Fruit fly (Drosophila melanogaster) whole organism, embryonic: Measurements from ENCODE around the gene Cdc42.

Experiments
- Bdp1 ChIP-seq: fragments of 200-800 bp; sonication (Bioruptor generic); optimal IDR thresholded peaks from 3 replicates; lab custom pipeline; 2016; ENCODE audit warnings: missing biosample characterization, missing genetic modification characterization
- CG10147 ChIP-seq: fragments of 200-800 bp; sonication (Bioruptor generic); optimal IDR thresholded peaks from 2 replicates; lab custom pipeline; 2019; ENCODE audit warnings: missing biosample characterization, mild to moderate bottlenecking, missing genetic modification characterization, moderate library complexity
- CG10209 ChIP-seq: fragments of 200-800 bp; sonication (Bioruptor generic); optimal IDR thresholded peaks from 3 replicates; lab custom pipeline; 2017; ENCODE audit warnings: missing biosample characterization, mild to moderate bottlenecking, missing genetic modification characterization, missing genetic modification reagents
- CG1024 ChIP-seq: fragments of 200-800 bp; sonication (Bioruptor generic); IDR thresholded peaks from 2 replicates; pipeline ENCODE4 v1.3.6; 2022; ENCODE audit warnings: missing biosample characterization, missing genetic modification characterization
- CG11085 ChIP-seq: fragments of 200-800 bp; sonication (Bioruptor generic); IDR thresholded peaks from 2 replicates; pipeline ENCODE4 v1.3.6; 2022; ENCODE audit warnings: missing biosample characterization, missing genetic modification characterization
- CG11247 ChIP-seq: fragments of 200-800 bp; sonication (Bioruptor generic); IDR thresholded peaks from 2 replicates; pipeline ENCODE4 v1.3.6; 2022; ENCODE audit warnings: missing biosample characterization, missing genetic modification characterization
- CG11504 ChIP-seq: fragments of 200-800 bp; sonication (Bioruptor generic); optimal IDR thresholded peaks from 3 replicates; lab custom pipeline; 2019; ENCODE audit warnings: missing biosample characterization, mild to moderate bottlenecking, missing genetic modification characterization, moderate library complexity
- CG11723 ChIP-seq: fragments of 200-800 bp; sonication (Bioruptor generic); optimal IDR thresholded peaks from 2 replicates; lab custom pipeline; 2017; ENCODE audit warnings: missing biosample characterization, mild to moderate bottlenecking, missing genetic modification characterization
- CG12155 ChIP-seq: fragments of 200-800 bp; sonication (Bioruptor generic); optimal IDR thresholded peaks from 3 replicates; lab custom pipeline; 2016; ENCODE audit warnings: missing biosample characterization, missing genetic modification characterization
- CG12659 ChIP-seq: fragments of 200-800 bp; sonication (Bioruptor generic); optimal IDR thresholded peaks from 3 replicates; lab custom pipeline; 2017; ENCODE audit warnings: mild to moderate bottlenecking, missing biosample characterization, missing genetic modification reagents, missing genetic modification characterization
- CG15696 ChIP-seq: fragments of 200-800 bp; sonication (Bioruptor generic); optimal IDR thresholded peaks from 2 replicates; lab custom pipeline; 2019; ENCODE audit warnings: missing biosample characterization, mild to moderate bottlenecking, missing genetic modification characterization, moderate library complexity
- CG17802 ChIP-seq: fragments of 200-800 bp; sonication (Bioruptor generic); optimal IDR thresholded peaks from 2 replicates; lab custom pipeline; 2018; ENCODE audit warnings: missing biosample characterization, mild to moderate bottlenecking, missing genetic modification characterization, moderate library complexity
- CG2678 ChIP-seq: fragments of 200-800 bp; sonication (Bioruptor generic); optimal IDR thresholded peaks from 3 replicates; lab custom pipeline; 2019; ENCODE audit warnings: missing biosample characterization, mild to moderate bottlenecking, missing genetic modification characterization, moderate library complexity
- CG31365 ChIP-seq: fragments of 200-800 bp; sonication (Bioruptor generic); optimal IDR thresholded peaks from 2 replicates; lab custom pipeline; 2018; ENCODE audit warnings: missing biosample characterization, mild to moderate bottlenecking, missing genetic modification characterization
- CG34422 ChIP-seq: fragments of 200-800 bp; sonication (Bioruptor generic); IDR thresholded peaks from 3 replicates; pipeline ENCODE4 v1.3.6; 2022; ENCODE audit warnings: missing biosample characterization, missing genetic modification characterization
- CG6791 ChIP-seq: fragments of 200-800 bp; sonication (Bioruptor generic); IDR thresholded peaks from 3 replicates; pipeline ENCODE4 v1.3.6; 2022; ENCODE audit warnings: missing biosample characterization, missing genetic modification characterization; ENCODE audit not compliant: partially characterized antibody
- CG8290 ChIP-seq, 3 experiments: fragments of 200-800 bp; sonication (Bioruptor generic); optimal IDR thresholded peaks; 2 replicates each; lab custom pipeline; 2016 to 2019; ENCODE audit warnings: missing biosample characterization in 3 of 3, missing genetic modification characterization in 3 of 3, mild to moderate bottlenecking in 2 of 3, moderate library complexity in 1 of 3
- CG9609 ChIP-seq: fragments of 200-800 bp; sonication (Bioruptor generic); optimal IDR thresholded peaks from 3 replicates; lab custom pipeline; 2016; ENCODE audit warnings: missing biosample characterization, missing genetic modification characterization
- CG9727 ChIP-seq: fragments of 200-800 bp; sonication (Bioruptor generic); optimal IDR thresholded peaks from 3 replicates; lab custom pipeline; 2017; ENCODE audit warnings: missing biosample characterization, mild to moderate bottlenecking, missing genetic modification characterization
- CG9817 ChIP-seq: fragments of 200-800 bp; sonication (Bioruptor generic); optimal IDR thresholded peaks from 2 replicates; lab custom pipeline; 2018; ENCODE audit warnings: missing biosample characterization, mild to moderate bottlenecking, missing genetic modification characterization, moderate library complexity
- Chrac-16 ChIP-seq: fragments of 200-800 bp; sonication (Bioruptor generic); optimal IDR thresholded peaks from 3 replicates; lab custom pipeline; 2016; ENCODE audit warnings: missing biosample characterization, missing genetic modification characterization
- Doc3 ChIP-seq: fragments of 200-800 bp; sonication (Bioruptor generic); IDR thresholded peaks from 3 replicates; pipeline ENCODE4 v1.3.6; 2022; ENCODE audit warnings: missing biosample characterization, missing genetic modification characterization; ENCODE audit not compliant: partially characterized antibody
- ERR ChIP-seq: fragments of 200-800 bp; sonication (Bioruptor generic); optimal IDR thresholded peaks from 2 replicates; lab custom pipeline; 2016; ENCODE audit warnings: missing biosample characterization, missing genetic modification characterization
- Hmr ChIP-seq: fragments of 200-800 bp; sonication (Bioruptor generic); optimal IDR thresholded peaks from 3 replicates; lab custom pipeline; 2017; ENCODE audit warnings: mild to moderate bottlenecking, missing biosample characterization, missing genetic modification reagents, missing genetic modification characterization
- Kr ChIP-seq: fragments of 200-800 bp; sonication (Bioruptor generic); optimal IDR thresholded peaks from 2 replicates; lab custom pipeline; 2017; ENCODE audit warnings: missing biosample characterization, mild to moderate bottlenecking, missing genetic modification characterization
- Max ChIP-seq: fragments of 200-800 bp; sonication (Bioruptor generic); optimal IDR thresholded peaks from 2 replicates; lab custom pipeline; 2016; ENCODE audit warnings: missing biosample characterization, mild to moderate bottlenecking, missing genetic modification characterization
- Mrtf ChIP-seq: fragments of 200-800 bp; sonication (Bioruptor generic); IDR thresholded peaks from 3 replicates; pipeline ENCODE4 v1.3.6; 2022; ENCODE audit warnings: missing biosample characterization, missing genetic modification characterization
- Myb ChIP-seq: fragments of 200-800 bp; sonication (Bioruptor generic); optimal IDR thresholded peaks from 2 replicates; lab custom pipeline; 2016; ENCODE audit warnings: missing biosample characterization, missing genetic modification characterization
- Pdp1 ChIP-seq, 2 experiments: fragments of 200-800 bp; sonication (Bioruptor generic); optimal IDR thresholded peaks; 3 replicates each; lab custom pipeline; 2016; ENCODE audit warnings: missing biosample characterization in 2 of 2, missing genetic modification characterization in 2 of 2, mild to moderate bottlenecking in 1 of 2, moderate library complexity in 1 of 2
- amos ChIP-seq: fragments of 200-800 bp; sonication (Bioruptor generic); IDR thresholded peaks from 2 replicates; pipeline ENCODE4 v1.3.6; 2022; ENCODE audit warnings: missing biosample characterization, missing genetic modification characterization; ENCODE audit not compliant: partially characterized antibody
- bcd ChIP-seq: fragments of 200-800 bp; sonication (Bioruptor generic); optimal IDR thresholded peaks from 2 replicates; lab custom pipeline; 2017; ENCODE audit warnings: missing biosample characterization, mild to moderate bottlenecking, missing genetic modification characterization
- chif ChIP-seq, 2 experiments: fragments of 200-800 bp; sonication (Bioruptor generic); optimal IDR thresholded peaks; 3 replicates each; lab custom pipeline; 2016; ENCODE audit warnings: missing biosample characterization in 2 of 2, missing genetic modification characterization in 2 of 2
- crp ChIP-seq, 2 experiments: fragments of 200-800 bp; sonication (Bioruptor generic); optimal IDR thresholded peaks; 2 replicates in 1 of 2; 3 replicates in 1 of 2; lab custom pipeline; 2017; ENCODE audit warnings: missing biosample characterization in 2 of 2, missing genetic modification characterization in 2 of 2, mild to moderate bottlenecking in 1 of 2, moderate library complexity in 1 of 2
- dan ChIP-seq: fragments of 200-800 bp; sonication (Bioruptor generic); IDR thresholded peaks from 2 replicates; pipeline ENCODE4 v1.3.6; 2022; ENCODE audit warnings: missing biosample characterization, missing genetic modification characterization
- dati ChIP-seq: fragments of 200-800 bp; sonication (Bioruptor generic); IDR thresholded peaks from 2 replicates; pipeline ENCODE4 v1.3.6; 2022; ENCODE audit warnings: missing biosample characterization, missing genetic modification characterization
- dysf ChIP-seq: fragments of 200-800 bp; sonication (Bioruptor generic); IDR thresholded peaks from 3 replicates; pipeline ENCODE4 v1.3.6; 2022; ENCODE audit warnings: missing biosample characterization, missing genetic modification characterization
- exex ChIP-seq: fragments of 200-800 bp; sonication (Bioruptor generic); optimal IDR thresholded peaks from 4 replicates; lab custom pipeline; 2018; ENCODE audit warnings: missing biosample characterization, mild to moderate bottlenecking, missing genetic modification characterization, moderate library complexity
- eyg ChIP-seq: fragments of 200-800 bp; sonication (Bioruptor generic); optimal IDR thresholded peaks from 3 replicates; lab custom pipeline; 2016; ENCODE audit warnings: missing biosample characterization, missing genetic modification characterization
- gcm2 ChIP-seq: fragments of 200-800 bp; sonication (Bioruptor generic); optimal IDR thresholded peaks from 2 replicates; lab custom pipeline; 2016; ENCODE audit warnings: missing biosample characterization, missing genetic modification characterization
- gfzf ChIP-seq: fragments of 200-800 bp; sonication (Bioruptor generic); optimal IDR thresholded peaks from 2 replicates; lab custom pipeline; 2016; ENCODE audit warnings: missing biosample characterization, mild to moderate bottlenecking, missing genetic modification characterization, moderate library complexity
- grau ChIP-seq: fragments of 200-800 bp; optimal IDR thresholded peaks from 3 replicates; lab custom pipeline; 2019; ENCODE audit warnings: missing biosample characterization, mild to moderate bottlenecking, missing genetic modification characterization, moderate library complexity
- gsb-n ChIP-seq: fragments of 200-800 bp; sonication (Bioruptor generic); optimal IDR thresholded peaks from 3 replicates; lab custom pipeline; 2018; ENCODE audit warnings: missing biosample characterization, mild to moderate bottlenecking, missing genetic modification characterization
- luna ChIP-seq: fragments of 200-800 bp; sonication (Bioruptor generic); optimal IDR thresholded peaks from 2 replicates; lab custom pipeline; 2016; ENCODE audit warnings: missing biosample characterization, missing genetic modification characterization
- rib ChIP-seq: fragments of 200-800 bp; sonication (Bioruptor generic); IDR thresholded peaks from 2 replicates; pipeline ENCODE4 v1.3.6; 2022; ENCODE audit warnings: missing biosample characterization, missing genetic modification characterization
- row ChIP-seq: fragments of 200-800 bp; sonication (Bioruptor generic); IDR thresholded peaks from 3 replicates; pipeline ENCODE4 v1.3.6; 2022; ENCODE audit warnings: missing biosample characterization, missing genetic modification characterization
- slbo ChIP-seq: fragments of 200-800 bp; sonication (Bioruptor generic); IDR thresholded peaks from 2 replicates; pipeline ENCODE4 v1.3.6; 2022; ENCODE audit warnings: missing biosample characterization, missing genetic modification characterization
- stc ChIP-seq: fragments of 200-800 bp; sonication (Bioruptor generic); IDR thresholded peaks from 2 replicates; pipeline ENCODE4 v1.3.6; 2022; ENCODE audit warnings: missing biosample characterization, missing genetic modification characterization
- sug ChIP-seq: fragments of 200-800 bp; optimal IDR thresholded peaks from 2 replicates; lab custom pipeline; 2019; ENCODE audit warnings: missing biosample characterization, mild to moderate bottlenecking, missing genetic modification characterization, moderate library complexity
- tgo ChIP-seq: fragments of 200-800 bp; sonication (Bioruptor generic); IDR thresholded peaks from 3 replicates; pipeline ENCODE4 v1.3.6; 2022; ENCODE audit warnings: missing biosample characterization, missing genetic modification characterization
- usp ChIP-seq: fragments of >200 bp; optimal IDR thresholded peaks from 2 replicates; lab custom pipeline; 2017; ENCODE audit warnings: missing biosample characterization, missing genetic modification characterization
- zfh2 ChIP-seq: fragments of 200-800 bp; sonication (Bioruptor generic); optimal IDR thresholded peaks from 2 replicates; lab custom pipeline; 2016; ENCODE audit warnings: missing biosample characterization, missing genetic modification characterization

The Cdc42 gene

dm6 chrX:19696845-19697244 is at the start of gene Cdc42:
Gene Cdc42 (plus strand): TSS chrX:19697091.
- TF ChIP-seq CG12155 (peak; percentile 96), gfzf (peak; percentile 58), CG11723 (no peak), bcd (GFP tag; lab: Kevin White, UChicago) (no peak), dati (GFP tag; lab: Robert Waterston, UW) (no peak), CG6791 (GFP tag; lab: Robert Waterston, UW) (peak; percentile 42; the same call in 2 of the 3 replicates), CG8290 (GFP tag; optimal IDR thresholded peaks at IDR 0.05; lab: Kevin White, UChicago) (peak; percentile 34), CG8290 (tag; optimal IDR thresholded peaks at IDR 0.05; lab: Kevin White, UChicago) (peak in 1 of 2 experiments; percentile 75), Doc3 (no peak), grau (tag; lab: Kevin White, UChicago) (no peak), chif (GFP tag; optimal IDR thresholded peaks at IDR 0.05; lab: Kevin White, UChicago) (no peak), amos (GFP tag; lab: Robert Waterston, UW) (peak; percentile 45), CG11504 (tag; lab: Kevin White, UChicago) (no peak), crp (GFP tag; optimal IDR thresholded peaks at IDR 0.05; lab: Kevin White, UChicago) (no peak), Hmr (GFP tag; lab: Kevin White, UChicago) (no peak), CG12659 (GFP tag; lab: Kevin White, UChicago) (peak; percentile 29), CG9727 (GFP tag; lab: Kevin White, UChicago) (no peak), Kr (GFP tag; lab: Kevin White, UChicago) (no peak), gsb-n (no peak), CG11085 (GFP tag; lab: Robert Waterston, UW) (no peak), CG11247 (GFP tag; lab: Robert Waterston, UW) (no peak), dan (GFP tag; lab: Robert Waterston, UW) (no peak), Bdp1 (no peak), CG31365 (tag; lab: Kevin White, UChicago) (no peak), sug (tag; lab: Kevin White, UChicago) (no peak), CG10147 (GFP tag; lab: Kevin White, UChicago) (no peak), rib (GFP tag; lab: Robert Waterston, UW) (no peak), Max (GFP tag; lab: Kevin White, UChicago) (no peak), CG9817 (tag; lab: Kevin White, UChicago) (no peak), CG10209 (no peak), Pdp1 (GFP tag; optimal IDR thresholded peaks at IDR 0.05; lab: Kevin White, UChicago) (peak in 1 of 2 experiments; percentile 6), usp (GFP tag; lab: Kevin White, UChicago) (no peak), tgo (no peak), Chrac-16 (GFP tag; lab: Kevin White, UChicago) (no peak), row (GFP tag; lab: Robert Waterston, UW) (peak; percentile 69), eyg (GFP tag; lab: Kevin White, UChicago) (no peak), CG1024 (peak; percentile 30; the same call in 1 of the 2 replicates), CG15696 (tag; lab: Kevin White, UChicago) (no peak), CG34422 (0 out of 3 replicates have a peak, but pooled peaks have one; percentile 31), CG2678 (tag; lab: Kevin White, UChicago) (no peak), stc (GFP tag; lab: Robert Waterston, UW) (no peak), exex (tag; lab: Kevin White, UChicago) (no peak), ERR (GFP tag; lab: Kevin White, UChicago) (no peak), CG17802 (tag; lab: Kevin White, UChicago) (no peak), Myb (peak; percentile 4), luna (no peak), Mrtf (GFP tag; lab: Robert Waterston, UW) (no peak), dysf (GFP tag; lab: Robert Waterston, UW) (no peak), slbo (GFP tag; lab: Robert Waterston, UW) (peak; percentile 21; the same call in 1 of the 2 replicates), zfh2 (GFP tag; lab: Kevin White, UChicago) (peak; percentile 6), CG9609 (no peak), gcm2 (GFP tag; lab: Kevin White, UChicago) (no peak)
